Fruit fly (Drosophila melanogaster): Measurements from ENCODE around the gene CG12081.
A peak's percentile ranks its signal among the peaks of the same experiment; 100 is the strongest.

The CG12081 gene

DNA sequence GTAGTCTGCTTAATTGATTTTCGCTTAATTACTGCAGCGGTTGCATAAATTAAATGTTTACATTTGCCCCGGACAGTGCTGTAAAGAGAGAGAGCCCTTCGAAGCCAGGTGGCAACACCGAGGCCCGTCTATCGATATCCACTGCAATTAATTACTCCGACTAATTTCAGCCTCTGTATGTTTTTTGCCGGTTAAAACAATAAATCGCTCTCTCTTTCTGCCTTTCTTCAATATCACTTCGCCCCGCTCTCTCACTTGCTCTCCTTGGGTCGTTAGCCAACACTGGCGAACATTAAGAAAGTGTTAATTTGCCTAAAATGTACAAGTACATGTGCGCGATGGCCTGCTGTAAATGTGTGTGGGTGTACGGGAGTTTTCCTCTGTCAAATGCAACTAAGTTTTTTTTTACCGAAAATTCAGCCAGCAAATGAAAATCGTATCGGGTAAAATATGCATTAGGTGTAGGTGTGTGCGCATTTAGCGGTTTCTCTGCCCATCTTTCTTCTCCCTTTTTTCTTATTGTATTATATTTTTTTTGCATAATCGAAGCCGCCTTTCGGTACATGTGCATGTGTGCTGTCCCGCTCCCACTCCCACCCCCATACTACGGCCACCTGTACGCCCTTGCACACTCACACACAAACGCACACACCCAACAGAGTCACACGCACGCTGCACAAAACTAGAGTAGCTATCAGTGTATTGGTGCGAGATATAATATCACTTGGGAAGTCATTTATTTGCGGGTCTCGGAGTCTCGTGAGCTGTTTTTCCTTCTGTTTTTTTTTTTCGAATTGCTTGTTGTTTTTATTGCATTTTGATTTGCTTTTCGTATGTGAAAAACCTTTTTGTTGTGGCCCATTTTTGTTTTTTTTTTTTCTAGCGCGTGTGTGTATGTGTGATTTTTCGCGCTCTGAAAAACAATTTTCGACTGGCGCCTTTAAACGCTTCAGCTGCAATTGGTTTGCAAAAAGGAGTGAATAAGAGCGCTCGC is 26.9 kb upstream of the CG12081 start (continued):
- TF ChIP-seq Eip78C (GFP tag) (peak; percentile 83), CG4318 (GFP tag; optimal IDR thresholded peaks at IDR 0.05) (no peak), acj6 (GFP tag; optimal IDR thresholded peaks at IDR 0.05) (peak; percentile 23), esn (GFP tag; optimal IDR thresholded peaks at IDR 0.05) (peak; percentile 48), Hr39 (GFP tag; optimal IDR thresholded peaks at IDR 0.05) (peak; percentile 49), CG31627 (GFP tag; optimal IDR thresholded peaks at IDR 0.05) (peak; percentile 37), dac (GFP tag; optimal IDR thresholded peaks at IDR 0.05) (no peak), CG32006 (GFP tag; optimal IDR thresholded peaks at IDR 0.05) (peak; percentile 15), Eip93F (GFP tag; optimal IDR thresholded peaks at IDR 0.05) (peak; percentile 36), CG9139 (GFP tag; optimal IDR thresholded peaks at IDR 0.05) (no peak), fd85E (GFP tag; optimal IDR thresholded peaks at IDR 0.05) (no peak), Sox14 (GFP tag; optimal IDR thresholded peaks at IDR 0.05) (peak; percentile 61), Sox102F (GFP tag; optimal IDR thresholded peaks at IDR 0.05) (peak; percentile 54), OdsH (GFP tag; optimal IDR thresholded peaks at IDR 0.05) (peak; percentile 46), CG6276 (GFP tag; optimal IDR thresholded peaks at IDR 0.05) (peak; percentile 51), CG3032 (tag; optimal IDR thresholded peaks at IDR 0.05) (no peak), Hr38 (GFP tag; optimal IDR thresholded peaks at IDR 0.05) (no peak), Met (GFP tag; optimal IDR thresholded peaks at IDR 0.05) (peak; percentile 46)

DNA sequence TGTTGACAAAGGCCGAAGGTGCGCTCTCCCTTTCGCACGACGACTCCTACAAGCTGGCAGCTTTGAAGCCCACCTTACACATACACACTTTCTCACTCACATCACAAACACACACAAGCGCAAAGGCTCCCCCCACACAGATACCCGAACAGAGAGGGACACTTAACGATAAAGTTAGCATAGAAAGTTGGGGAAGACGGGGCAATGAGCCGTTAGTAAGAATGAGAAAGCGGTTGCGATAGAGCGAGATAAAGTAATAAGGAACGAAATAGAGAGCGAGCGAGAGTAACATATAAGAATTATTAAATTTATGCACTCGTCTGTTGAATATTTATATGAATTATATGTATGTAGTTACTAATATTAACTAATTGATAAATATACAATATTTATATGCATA is 19.6 kb upstream of the CG12081 start:
- peak; percentile 73 for TF ChIP-seq svp (GFP tag)
- TF ChIP-seq fkh (GFP tag; optimal IDR thresholded peaks at IDR 0.05): peak; percentile 17
- TF ChIP-seq CG15336 (GFP tag; IDR thresholded peaks at IDR 0.05): no peak

DNA sequence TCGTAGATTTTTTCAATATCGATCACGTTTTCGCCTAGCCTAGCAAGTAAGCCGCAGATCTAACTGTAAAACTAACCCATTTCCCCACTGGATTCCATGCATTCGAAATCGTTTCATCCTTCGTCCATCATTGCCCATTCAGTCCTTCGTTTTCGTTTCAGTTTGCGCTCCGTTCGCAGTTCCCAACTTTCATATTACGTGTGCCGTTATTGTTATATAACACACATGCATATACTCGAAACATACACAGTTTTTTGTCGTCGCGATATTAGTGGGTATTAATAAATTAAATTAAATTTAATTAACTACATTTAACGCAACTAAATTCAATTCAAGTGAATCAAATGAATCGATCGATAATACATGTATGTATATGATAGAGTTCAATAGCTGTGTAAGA is 19.0 kb upstream of the CG12081 start:
- TF ChIP-seq topi (GFP tag; optimal IDR thresholded peaks at IDR 0.05) (no peak), salr (GFP tag; optimal IDR thresholded peaks at IDR 0.05) (no peak), CG6808 (GFP tag; optimal IDR thresholded peaks at IDR 0.05) (no peak), net (GFP tag; optimal IDR thresholded peaks at IDR 0.05) (no peak), CG6854 (GFP tag; optimal IDR thresholded peaks at IDR 0.05) (no peak), Eip93F (GFP tag; optimal IDR thresholded peaks at IDR 0.05) (no peak), Sox15 (GFP tag; optimal IDR thresholded peaks at IDR 0.05) (no peak), Eip78C (GFP tag) (no peak), CG16779 (tag; optimal IDR thresholded peaks at IDR 0.05) (no peak), CG15336 (GFP tag; IDR thresholded peaks at IDR 0.05) (no peak)

DNA sequence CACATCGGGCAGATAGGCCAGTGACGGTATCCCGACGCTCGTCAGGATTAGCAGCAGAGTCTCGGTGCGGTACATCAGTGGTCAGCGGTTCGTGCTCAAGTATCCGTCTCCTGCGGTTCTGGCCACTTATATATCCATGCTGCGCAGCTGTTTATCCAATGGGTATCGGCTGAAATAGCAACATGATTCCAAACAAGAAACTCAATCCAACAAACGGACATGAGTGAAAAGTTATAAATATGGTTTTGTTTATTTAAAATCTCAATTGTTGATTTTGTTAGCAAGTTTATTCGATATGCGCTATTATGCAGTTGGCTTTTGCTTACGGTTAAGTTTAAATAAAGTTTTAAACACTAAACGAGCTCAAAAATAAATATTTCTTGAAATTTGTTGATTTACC is 17.8 kb upstream of the CG12081 start, which contains the start of gene CG12111:
CG12111 (minus strand) TSS at position 101 of the 400 bp plus-strand sequence.
- no peak for TF ChIP-seq CG8319 (GFP tag; optimal IDR thresholded peaks at IDR 0.05)
- TF ChIP-seq net (GFP tag; optimal IDR thresholded peaks at IDR 0.05): no peak
- TF ChIP-seq vri (GFP tag; optimal IDR thresholded peaks at IDR 0.05): no peak
- TF ChIP-seq CG11902 (GFP tag; optimal IDR thresholded peaks at IDR 0.05): no peak
- no peak for TF ChIP-seq CG1621 (tag; optimal IDR thresholded peaks at IDR 0.05)
- no peak for TF ChIP-seq Ets21C (GFP tag; optimal IDR thresholded peaks at IDR 0.05)
- no peak for TF ChIP-seq Smox (GFP tag; optimal IDR thresholded peaks at IDR 0.05)
- TF ChIP-seq Hr39 (GFP tag; optimal IDR thresholded peaks at IDR 0.05): no peak

All from whole organism, prepupa.